Fruit fly (Drosophila melanogaster) whole organism, embryonic: ENCODE data around the gene Qsox2.

ENCODE experiments used
- Awh ChIP-seq: fragments of 200-800 bp; sonication (Bioruptor generic); IDR thresholded peaks from 2 replicates; pipeline ENCODE4, ENCODE4 v1.3.6; 2022; ENCODE audit warnings: missing biosample characterization, missing genetic modification characterization
- CG10147 ChIP-seq: fragments of 200-800 bp; sonication (Bioruptor generic); optimal IDR thresholded peaks from 2 replicates; lab custom pipeline; 2019; ENCODE audit warnings: missing biosample characterization, mild to moderate bottlenecking, missing genetic modification characterization, moderate library complexity
- CG10209 ChIP-seq: fragments of 200-800 bp; sonication (Bioruptor generic); optimal IDR thresholded peaks from 3 replicates; lab custom pipeline; 2017; ENCODE audit warnings: missing biosample characterization, mild to moderate bottlenecking, missing genetic modification characterization, missing genetic modification reagents
- CG10321 ChIP-seq: fragments of 200-800 bp; sonication (Bioruptor generic); IDR thresholded peaks from 2 replicates; pipeline ENCODE4 v1.3.6; 2022; ENCODE audit warnings: missing biosample characterization, missing genetic modification characterization
- CG10979 ChIP-seq: fragments of 200-800 bp; sonication (Bioruptor generic); optimal IDR thresholded peaks from 2 replicates; lab custom pipeline; 2018; ENCODE audit warnings: missing biosample characterization, mild to moderate bottlenecking, missing genetic modification characterization, moderate library complexity
- CG11560 ChIP-seq: fragments of 200-800 bp; sonication (Bioruptor generic); IDR thresholded peaks from 3 replicates; pipeline ENCODE4 v1.3.6; 2022; ENCODE audit warnings: missing biosample characterization, missing genetic modification characterization
- CG12299 ChIP-seq: fragments of 200-800 bp; sonication (Bioruptor generic); optimal IDR thresholded peaks from 2 replicates; lab custom pipeline; 2018; ENCODE audit warnings: missing biosample characterization, mild to moderate bottlenecking, missing genetic modification characterization
- CG1233 ChIP-seq: fragments of 200-800 bp; sonication (Bioruptor generic); optimal IDR thresholded peaks from 4 replicates; lab custom pipeline; 2018; ENCODE audit warnings: missing biosample characterization, mild to moderate bottlenecking, missing genetic modification characterization
- CG13894 ChIP-seq: fragments of 200-800 bp; sonication (Bioruptor generic); optimal IDR thresholded peaks from 3 replicates; lab custom pipeline; 2018; ENCODE audit warnings: missing biosample characterization, mild to moderate bottlenecking, missing genetic modification characterization, moderate library complexity
- CG15269 ChIP-seq: fragments of 200-800 bp; sonication (Bioruptor generic); optimal IDR thresholded peaks from 2 replicates; lab custom pipeline; 2018; ENCODE audit warnings: missing biosample characterization, mild to moderate bottlenecking, missing genetic modification characterization, moderate library complexity
- CG15601 ChIP-seq: fragments of 200-800 bp; sonication (Bioruptor generic); optimal IDR thresholded peaks from 3 replicates; lab custom pipeline; 2019; ENCODE audit warnings: missing biosample characterization, mild to moderate bottlenecking, missing genetic modification characterization, moderate library complexity
- CG17912 ChIP-seq: fragments of 200-800 bp; sonication (Bioruptor generic); optimal IDR thresholded peaks from 2 replicates; lab custom pipeline; 2018; ENCODE audit warnings: missing biosample characterization, mild to moderate bottlenecking, missing genetic modification characterization
- CG18476 ChIP-seq: fragments of 200-800 bp; sonication (Bioruptor generic); optimal IDR thresholded peaks from 2 replicates; lab custom pipeline; 2016; ENCODE audit warnings: missing biosample characterization, mild to moderate bottlenecking, missing genetic modification characterization
- CG2120 ChIP-seq: fragments of 200-800 bp; sonication (Bioruptor generic); optimal IDR thresholded peaks from 3 replicates; lab custom pipeline; 2016; ENCODE audit warnings: missing biosample characterization, missing genetic modification characterization
- CG33557 ChIP-seq: fragments of 200-800 bp; sonication (Bioruptor generic); optimal IDR thresholded peaks from 2 replicates; lab custom pipeline; 2019; ENCODE audit warnings: missing biosample characterization, mild to moderate bottlenecking, missing genetic modification characterization, moderate library complexity
- CG34224 ChIP-seq: fragments of 200-800 bp; sonication (Bioruptor generic); IDR thresholded peaks from 3 replicates; pipeline ENCODE4 v1.3.6; 2022; ENCODE audit warnings: missing biosample characterization, missing genetic modification characterization; ENCODE audit not compliant: partially characterized antibody
- CG3726 ChIP-seq: fragments of 200-800 bp; sonication (Bioruptor generic); IDR thresholded peaks from 3 replicates; pipeline ENCODE4, ENCODE4 v1.3.6; 2022; ENCODE audit warnings: missing biosample characterization, missing genetic modification characterization
- CG4360 ChIP-seq: fragments of 200-800 bp; sonication (Bioruptor generic); IDR thresholded peaks from 2 replicates; pipeline ENCODE4 v1.3.6; 2022; ENCODE audit warnings: missing biosample characterization, missing genetic modification characterization
- CG6854 ChIP-seq: fragments of 200-800 bp; sonication (Bioruptor generic); optimal IDR thresholded peaks from 3 replicates; lab custom pipeline; 2017; ENCODE audit warnings: missing biosample characterization, mild to moderate bottlenecking, missing genetic modification characterization
- CG7372 ChIP-seq: fragments of 200-800 bp; sonication (Bioruptor generic); IDR thresholded peaks from 2 replicates; pipeline ENCODE4 v1.3.6; 2022; ENCODE audit warnings: missing biosample characterization, missing genetic modification characterization
- CG9727 ChIP-seq: fragments of 200-800 bp; sonication (Bioruptor generic); optimal IDR thresholded peaks from 3 replicates; lab custom pipeline; 2017; ENCODE audit warnings: missing biosample characterization, mild to moderate bottlenecking, missing genetic modification characterization
- CG9817 ChIP-seq: fragments of 200-800 bp; sonication (Bioruptor generic); optimal IDR thresholded peaks from 2 replicates; lab custom pipeline; 2018; ENCODE audit warnings: missing biosample characterization, mild to moderate bottlenecking, missing genetic modification characterization, moderate library complexity
- Chrac-16 ChIP-seq: fragments of 200-800 bp; sonication (Bioruptor generic); optimal IDR thresholded peaks from 3 replicates; lab custom pipeline; 2016; ENCODE audit warnings: missing biosample characterization, missing genetic modification characterization
- Dfd ChIP-seq, 2 experiments: fragments of >200 bp; optimal IDR thresholded peaks; 2 replicates each; lab custom pipeline; 2017; ENCODE audit warnings: missing biosample characterization in 2 of 2, missing genetic modification characterization in 2 of 2
- Drgx ChIP-seq: fragments of 200-800 bp; sonication (Bioruptor generic); IDR thresholded peaks from 2 replicates; pipeline ENCODE4 v1.3.6; 2022; ENCODE audit warnings: missing biosample characterization, missing genetic modification characterization
- E2f1 ChIP-seq: fragments of 200-800 bp; sonication (Bioruptor generic); IDR thresholded peaks from 2 replicates; pipeline ENCODE4 v1.3.6; 2022; ENCODE audit warnings: missing biosample characterization, missing genetic modification characterization
- H2.0 ChIP-seq: fragments of 200-800 bp; sonication (Bioruptor generic); IDR thresholded peaks from 2 replicates; pipeline ENCODE4 v1.3.6; 2022; ENCODE audit warnings: missing biosample characterization, missing genetic modification characterization
- Hmx ChIP-seq: fragments of 200-800 bp; sonication (Bioruptor generic); optimal IDR thresholded peaks from 2 replicates; lab custom pipeline; 2016; ENCODE audit warnings: missing biosample characterization, missing genetic modification characterization
- Lim3 ChIP-seq: fragments of 200-800 bp; sonication (Bioruptor generic); IDR thresholded peaks from 2 replicates; pipeline ENCODE4 v1.3.6; 2022; ENCODE audit warnings: missing biosample characterization, missing genetic modification characterization
- NfI ChIP-seq: fragments of 200-800 bp; sonication (Bioruptor generic); optimal IDR thresholded peaks from 3 replicates; lab custom pipeline; 2018; ENCODE audit warnings: missing biosample characterization, mild to moderate bottlenecking, missing genetic modification characterization, moderate library complexity
- ap ChIP-seq: fragments of 200-800 bp; sonication (Bioruptor generic); IDR thresholded peaks from 2 replicates; pipeline ENCODE4 v1.3.6; 2022; ENCODE audit warnings: missing biosample characterization, missing genetic modification characterization
- chif ChIP-seq, 2 experiments: fragments of 200-800 bp; sonication (Bioruptor generic); optimal IDR thresholded peaks; 3 replicates each; lab custom pipeline; 2016; ENCODE audit warnings: missing biosample characterization in 2 of 2, missing genetic modification characterization in 2 of 2
- dan ChIP-seq: fragments of 200-800 bp; sonication (Bioruptor generic); IDR thresholded peaks from 2 replicates; pipeline ENCODE4 v1.3.6; 2022; ENCODE audit warnings: missing biosample characterization, missing genetic modification characterization
- fru ChIP-seq: fragments of >200 bp; optimal IDR thresholded peaks from 2 replicates; lab custom pipeline; 2017
- gcm2 ChIP-seq: fragments of 200-800 bp; sonication (Bioruptor generic); optimal IDR thresholded peaks from 2 replicates; lab custom pipeline; 2016; ENCODE audit warnings: missing biosample characterization, missing genetic modification characterization
- gfzf ChIP-seq: fragments of 200-800 bp; sonication (Bioruptor generic); optimal IDR thresholded peaks from 2 replicates; lab custom pipeline; 2016; ENCODE audit warnings: missing biosample characterization, mild to moderate bottlenecking, missing genetic modification characterization, moderate library complexity
- grau ChIP-seq: fragments of 200-800 bp; optimal IDR thresholded peaks from 3 replicates; lab custom pipeline; 2019; ENCODE audit warnings: missing biosample characterization, mild to moderate bottlenecking, missing genetic modification characterization, moderate library complexity
- hbn ChIP-seq: fragments of 200-800 bp; sonication (Bioruptor generic); IDR thresholded peaks from 2 replicates; pipeline ENCODE4 v1.3.6; 2022; ENCODE audit warnings: missing biosample characterization, missing genetic modification characterization; ENCODE audit not compliant: partially characterized antibody
- ind ChIP-seq: fragments of 200-800 bp; sonication (Bioruptor generic); optimal IDR thresholded peaks from 3 replicates; lab custom pipeline; 2016; ENCODE audit warnings: missing biosample characterization, missing genetic modification characterization
- kah ChIP-seq: fragments of 200-800 bp; sonication (Bioruptor generic); optimal IDR thresholded peaks from 2 replicates; lab custom pipeline; 2018; ENCODE audit warnings: missing biosample characterization, mild to moderate bottlenecking, missing genetic modification characterization
- kay ChIP-seq: fragments of 200-800 bp; sonication (Bioruptor generic); optimal IDR thresholded peaks from 2 replicates; lab custom pipeline; 2016; ENCODE audit warnings: missing biosample characterization, missing genetic modification characterization
- lab ChIP-seq: fragments of 200-800 bp; sonication (Bioruptor generic); optimal IDR thresholded peaks from 3 replicates; lab custom pipeline; 2017; ENCODE audit warnings: missing biosample characterization, missing genetic modification characterization, mild to moderate bottlenecking, moderate library complexity, missing genetic modification reagents
- mam ChIP-seq: fragments of 200-800 bp; sonication (Bioruptor generic); optimal IDR thresholded peaks from 3 replicates; lab custom pipeline; 2016; ENCODE audit warnings: missing biosample characterization, missing genetic modification characterization
- nerfin-1 ChIP-seq: fragments of 200-800 bp; sonication (Bioruptor generic); optimal IDR thresholded peaks from 3 replicates; lab custom pipeline; 2019; ENCODE audit warnings: missing biosample characterization, mild to moderate bottlenecking, missing genetic modification characterization, moderate library complexity
- prd ChIP-seq, 3 experiments: fragments of >200 bp in 2 of 3; fragments of 200-800 bp in 1 of 3; sonication (Bioruptor generic) in 1 of 3; optimal IDR thresholded peaks in 2 of 3; IDR thresholded peaks in 1 of 3; 2 replicates in 2 of 3; 3 replicates in 1 of 3; pipeline versions ENCODE4 v1.3.6 to Lab custom; 2017 to 2022; ENCODE audit warnings: missing biosample characterization in 1 of 3, missing genetic modification characterization in 1 of 3
- rib ChIP-seq: fragments of 200-800 bp; sonication (Bioruptor generic); IDR thresholded peaks from 2 replicates; pipeline ENCODE4 v1.3.6; 2022; ENCODE audit warnings: missing biosample characterization, missing genetic modification characterization
- row ChIP-seq: fragments of 200-800 bp; sonication (Bioruptor generic); IDR thresholded peaks from 3 replicates; pipeline ENCODE4 v1.3.6; 2022; ENCODE audit warnings: missing biosample characterization, missing genetic modification characterization
- sr ChIP-seq: fragments of 200-800 bp; sonication (Bioruptor generic); IDR thresholded peaks from 3 replicates; pipeline ENCODE4 v1.3.6; 2022; ENCODE audit warnings: missing biosample characterization, missing genetic modification characterization
- stwl ChIP-seq: fragments of 200-800 bp; sonication (Bioruptor generic); optimal IDR thresholded peaks from 3 replicates; lab custom pipeline; 2018; ENCODE audit warnings: missing biosample characterization, mild to moderate bottlenecking, missing genetic modification characterization, moderate library complexity
- tll ChIP-seq, 2 experiments: fragments of 200-800 bp in 1 of 2; fragments of >200 bp in 1 of 2; sonication (Bioruptor generic) in 1 of 2; optimal IDR thresholded peaks; 2 replicates each; lab custom pipeline; 2017 to 2019; ENCODE audit warnings: missing biosample characterization in 2 of 2, missing genetic modification characterization in 2 of 2, mild to moderate bottlenecking in 1 of 2, moderate library complexity in 1 of 2

Qsox2 gene

DNA sequence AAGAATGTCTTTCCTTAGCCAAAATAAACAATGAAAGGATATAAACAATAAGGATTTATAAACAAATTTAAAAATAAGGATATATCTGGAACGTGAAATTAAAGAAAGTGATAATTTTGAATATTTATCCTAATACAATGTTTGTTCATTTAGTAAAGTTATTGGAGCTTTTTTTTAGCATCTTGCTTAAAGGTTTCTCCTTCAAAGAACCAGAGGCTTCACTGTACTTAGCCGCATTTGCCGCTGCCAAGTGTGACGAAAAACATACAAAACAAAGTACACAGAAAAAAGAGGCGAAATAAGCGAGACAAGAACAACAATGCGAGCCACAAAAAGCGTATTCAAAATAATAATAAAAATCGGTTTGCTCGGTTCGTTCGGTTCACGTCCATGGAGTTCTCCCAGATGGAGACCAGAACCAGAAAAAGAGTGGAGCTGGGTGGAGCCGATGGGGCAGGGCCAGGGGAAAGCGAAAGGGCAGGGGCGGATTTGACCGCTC lies 27.9 kb downstream of the Qsox2 start (continued):
- TF ChIP-seq CG9727 (GFP tag; lab: Kevin White, UChicago) (no peak), gcm2 (GFP tag; lab: Kevin White, UChicago) (no peak), CG17912 (GFP tag; lab: Kevin White, UChicago) (no peak), prd (optimal IDR thresholded peaks at IDR 0.05; lab: Kevin White, UChicago) (no peak), prd (GFP tag; IDR thresholded peaks at IDR 0.05; lab: Robert Waterston, UW) (peak; percentile 23; the same call in 1 of the 3 replicates), CG10147 (GFP tag; lab: Kevin White, UChicago) (peak; percentile 12), CG11560 (tag; lab: Robert Waterston, UW) (no peak), CG2120 (GFP tag; lab: Kevin White, UChicago) (peak; percentile 56), CG10979 (no peak), chif (GFP tag; optimal IDR thresholded peaks at IDR 0.05; lab: Kevin White, UChicago) (no peak), CG9817 (no peak), gfzf (GFP tag; lab: Kevin White, UChicago) (no peak), CG33557 (GFP tag; lab: Kevin White, UChicago) (no peak), nerfin-1 (tag; lab: Kevin White, UChicago) (no peak), grau (tag; lab: Kevin White, UChicago) (peak; percentile 65), NfI (GFP tag; lab: Kevin White, UChicago) (peak; percentile 23), hbn (no peak), kah (GFP tag; lab: Kevin White, UChicago) (no peak), CG3726 (GFP tag; lab: Robert Waterston, UW) (no peak), tll (GFP tag; optimal IDR thresholded peaks at IDR 0.05; lab: Kevin White, UChicago) (no peak), CG10321 (no peak), CG13894 (no peak), E2f1 (no peak), CG15601 (tag; lab: Kevin White, UChicago) (no peak), sr (GFP tag; lab: Robert Waterston, UW) (no peak), stwl (tag; lab: Kevin White, UChicago) (no peak), lab (GFP tag; lab: Kevin White, UChicago) (peak; percentile 20), CG18476 (GFP tag; lab: Kevin White, UChicago) (no peak), CG15269 (tag; lab: Kevin White, UChicago) (peak; percentile 6), Dfd (GFP tag; optimal IDR thresholded peaks at IDR 0.05; lab: Kevin White, UChicago) (no peak), CG34224 (GFP tag; lab: Robert Waterston, UW) (no peak), CG10209 (GFP tag; lab: Kevin White, UChicago) (no peak), CG12299 (tag; lab: Kevin White, UChicago) (no peak), CG1233 (GFP tag; lab: Kevin White, UChicago) (no peak), row (peak; percentile 27; the same call in 1 of the 3 replicates), dan (GFP tag; lab: Robert Waterston, UW) (no peak), ind (peak; percentile 2), Hmx (GFP tag; lab: Kevin White, UChicago) (no peak), kay (GFP tag; lab: Kevin White, UChicago) (no peak), fru (no peak), CG7372 (no peak), mam (GFP tag; lab: Kevin White, UChicago) (no peak), CG6854 (GFP tag; lab: Kevin White, UChicago) (no peak), Lim3 (GFP tag; lab: Robert Waterston, UW) (no peak), Chrac-16 (peak; percentile 15), H2.0 (no peak), ap (GFP tag; lab: Robert Waterston, UW) (no peak), rib (GFP tag; lab: Robert Waterston, UW) (no peak), CG4360 (no peak), Awh (no peak), Drgx (GFP tag; lab: Robert Waterston, UW) (peak; percentile 70; the same call in 1 of the 2 replicates)
